Fruit fly (Drosophila melanogaster): ENCODE measurements around the gene MSAmiP.
A peak's percentile ranks its signal among the peaks of the same experiment; 100 is the strongest.

Gene MSAmiP

dm6 chr3R:16901995-16902394 lies 5.9 kb upstream of the MSAmiP start:
- TF ChIP-seq Lpt (GFP tag; optimal IDR thresholded peaks at IDR 0.05) (no peak), dac (GFP tag; optimal IDR thresholded peaks at IDR 0.05) (no peak), Smox (GFP tag; optimal IDR thresholded peaks at IDR 0.05) (no peak), Hr38 (GFP tag; optimal IDR thresholded peaks at IDR 0.05) (no peak), Eip75B (GFP tag; optimal IDR thresholded peaks at IDR 0.05) (no peak), CG8319 (GFP tag; optimal IDR thresholded peaks at IDR 0.05) (no peak), dsx (GFP tag; optimal IDR thresholded peaks at IDR 0.05; ENCODE audit: poor library complexity, severe bottlenecking) (no peak), CG10631 (GFP tag; optimal IDR thresholded peaks at IDR 0.05) (no peak), topi (GFP tag; optimal IDR thresholded peaks at IDR 0.05) (no peak), ss (GFP tag; optimal IDR thresholded peaks at IDR 0.05) (no peak), eg (GFP tag; IDR thresholded peaks at IDR 0.05) (no peak), Ets21C (GFP tag; optimal IDR thresholded peaks at IDR 0.05) (no peak), Blimp-1 (GFP tag; optimal IDR thresholded peaks at IDR 0.05) (no peak), CG3032 (tag; optimal IDR thresholded peaks at IDR 0.05) (no peak), CG34406 (GFP tag; optimal IDR thresholded peaks at IDR 0.05) (no peak), cyc (GFP tag; optimal IDR thresholded peaks at IDR 0.05) (no peak), CG6163 (GFP tag; IDR thresholded peaks at IDR 0.05) (no peak), Met (GFP tag; optimal IDR thresholded peaks at IDR 0.05) (no peak), CG9139 (GFP tag; optimal IDR thresholded peaks at IDR 0.05) (no peak)

dm6 chr3R:16899659-16900022 lies 3.5 kb upstream of the MSAmiP start:
- TF ChIP-seq CG1621 (tag; optimal IDR thresholded peaks at IDR 0.05) (peak; percentile 11), eg (GFP tag; IDR thresholded peaks at IDR 0.05) (0 out of 3 replicates have a peak, but pooled peaks have one; percentile 34), Lpt (GFP tag; optimal IDR thresholded peaks at IDR 0.05) (no peak), Eip78C (GFP tag) (peak; percentile 31), CG6163 (GFP tag; IDR thresholded peaks at IDR 0.05) (0 out of 3 replicates have a peak, but pooled peaks have one; percentile 11), svp (GFP tag) (peak; percentile 30)

dm6 chr3R:16898791-16899658 lies 2.9 kb upstream of the MSAmiP start:
- TF ChIP-seq Ets96B (tag; optimal IDR thresholded peaks at IDR 0.05): no peak
- no peak for TF ChIP-seq CG8319 (GFP tag; optimal IDR thresholded peaks at IDR 0.05)
- TF ChIP-seq ss (GFP tag; optimal IDR thresholded peaks at IDR 0.05): peak in 1 of 2 experiments; percentile 4
- TF ChIP-seq CG6163 (GFP tag; IDR thresholded peaks at IDR 0.05): peak; percentile 25; the same call in 1 of the 3 replicates

dm6 chr3R:16898385-16898784 lies 2.3 kb upstream of the MSAmiP start:
- TF ChIP-seq acj6 (GFP tag; optimal IDR thresholded peaks at IDR 0.05) (no peak), Gug (GFP tag; IDR thresholded peaks at IDR 0.05) (no peak), Hr4 (GFP tag; optimal IDR thresholded peaks at IDR 0.05) (no peak), CG8119 (GFP tag; IDR thresholded peaks at IDR 0.05) (no peak), svp (GFP tag) (peak; percentile 78)

DNA sequence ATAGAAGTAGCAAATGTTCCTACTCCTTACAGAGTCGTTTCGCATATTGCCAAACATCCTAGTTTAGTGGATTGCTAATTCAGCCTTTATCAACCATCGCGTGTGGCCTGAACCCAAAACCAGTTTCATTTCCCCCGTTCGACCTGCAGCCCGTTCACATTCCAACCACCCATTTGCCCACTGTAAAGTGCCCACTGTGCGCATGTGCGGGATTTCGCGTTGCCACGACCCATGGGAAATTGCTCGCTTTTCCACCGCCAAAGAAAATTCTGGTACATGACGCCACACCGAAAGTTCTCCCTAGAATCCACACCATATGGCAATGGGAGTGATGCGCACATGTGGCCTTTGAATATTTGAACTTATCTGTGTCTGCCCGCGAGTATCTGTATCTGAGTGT lies 2.8 kb downstream of the MSAmiP start:
- TF ChIP-seq CG8319 (GFP tag; optimal IDR thresholded peaks at IDR 0.05) (no peak), achi (GFP tag; optimal IDR thresholded peaks at IDR 0.05) (no peak), OdsH (GFP tag; optimal IDR thresholded peaks at IDR 0.05) (no peak), CG8119 (GFP tag; IDR thresholded peaks at IDR 0.05) (no peak), Eip75B (GFP tag; optimal IDR thresholded peaks at IDR 0.05) (no peak), Ets21C (GFP tag; optimal IDR thresholded peaks at IDR 0.05) (no peak), Smox (GFP tag; optimal IDR thresholded peaks at IDR 0.05) (no peak), CG4318 (GFP tag; optimal IDR thresholded peaks at IDR 0.05) (no peak), CG6854 (GFP tag; optimal IDR thresholded peaks at IDR 0.05) (no peak), CG7368 (GFP tag; optimal IDR thresholded peaks at IDR 0.05) (no peak), dsx (GFP tag; optimal IDR thresholded peaks at IDR 0.05; ENCODE audit: poor library complexity, severe bottlenecking) (no peak), ss (GFP tag; optimal IDR thresholded peaks at IDR 0.05) (no peak), Lpt (GFP tag; optimal IDR thresholded peaks at IDR 0.05) (no peak), Hr38 (GFP tag; optimal IDR thresholded peaks at IDR 0.05) (no peak)

Measured in whole organism, prepupa.